Worm (Caenorhabditis elegans) whole organism, young adult: ENCODE results near the gene F07C3.9.

Experiments
- B0336.3 ChIP-seq: fragments of 200-800 bp; sonication (Bioruptor generic); IDR thresholded peaks from 2 replicates; pipeline ENCODE4 v1.3.6; 2022; ENCODE audit warnings: missing genetic modification characterization, missing compliant biosample characterization
- C17E4.6 ChIP-seq: fragments of 200-800 bp; sonication (Bioruptor generic); IDR thresholded peaks from 2 replicates; pipeline ENCODE4 v1.3.6; 2022; ENCODE audit warnings: missing genetic modification reagents, missing genetic modification characterization, missing compliant biosample characterization
- F57A8.1 ChIP-seq: fragments of 200-800 bp; sonication (Bioruptor generic); optimal IDR thresholded peaks from 2 replicates; lab custom pipeline; 2018; ENCODE audit warnings: mild to moderate bottlenecking, missing genetic modification characterization, moderate library complexity, missing compliant biosample characterization
- ceh-40 ChIP-seq: fragments of 200-800 bp; sonication (Bioruptor generic); IDR thresholded peaks from 2 replicates; pipeline ENCODE4 v1.3.6; 2022; ENCODE audit warnings: missing genetic modification characterization, missing compliant biosample characterization
- ceh-58 ChIP-seq: fragments of 200-800 bp; sonication (Bioruptor generic); IDR thresholded peaks from 2 replicates; pipeline ENCODE4 v1.3.6; 2022; ENCODE audit warnings: missing genetic modification characterization, missing compliant biosample characterization
- hrde-1 ChIP-seq: sonication (generic microtip); optimal IDR thresholded peaks from 2 replicates; lab custom pipeline; 2016; ENCODE audit warnings: missing genetic modification characterization, mild to moderate bottlenecking, missing compliant biosample characterization, moderate library complexity, missing genotype, missing genetic modification reagents, borderline replicate concordance
- nfyb-1 ChIP-seq: fragments of 200-800 bp; sonication (Bioruptor generic); IDR thresholded peaks from 2 replicates; pipeline ENCODE4 v1.3.6; 2022; ENCODE audit warnings: missing genetic modification reagents, missing genetic modification characterization, missing compliant biosample characterization
- pbrm-1 ChIP-seq: fragments of 200-800 bp; sonication (Bioruptor generic); IDR thresholded peaks from 2 replicates; pipeline ENCODE4 v1.3.6; 2022; ENCODE audit warnings: missing genetic modification reagents, missing genetic modification characterization, missing compliant biosample characterization
- unc-62 ChIP-seq: fragments of 150-350 bp; optimal IDR thresholded peaks from 2 replicates; lab custom pipeline; 2014; ENCODE audit warnings: missing biosample characterization, missing genetic modification reagents, missing genetic modification characterization
- ztf-26 ChIP-seq: sonication (generic microtip); optimal IDR thresholded peaks from 2 replicates; lab custom pipeline; 2017; ENCODE audit warnings: missing genetic modification characterization, missing compliant biosample characterization

- TF ChIP-seq B0336.3 (no peak), C17E4.6 (no peak), F57A8.1 (GFP tag; lab: Kevin White, UChicago) (no peak), ztf-26 (tag; lab: Kevin White, UChicago) (no peak), hrde-1 (tag; lab: Kevin White, UChicago) (no peak), ceh-58 (GFP tag; lab: Robert Waterston, UW) (no peak), pbrm-1 (no peak), ceh-40 (GFP tag; lab: Robert Waterston, UW) (no peak), nfyb-1 (GFP tag; lab: Robert Waterston, UW) (no peak), unc-62 (GFP tag; lab: Kevin White, UChicago) (no peak)
Observed at ce11 chrV:9246260-9246659, 8.2 kb downstream of the F07C3.9 start, which contains the start of gene aat-2.
